Fruit fly (Drosophila melanogaster): ENCODE measurements around the gene CG6244.

The CG6244 gene

dm6 chr3L:15826347-15826984 lies 18.3 kb downstream of the CG6244 start, which contains the start of the genes DCP2 and dbo (continued):
- TF ChIP-seq ham (GFP tag; IDR thresholded peaks at IDR 0.05) (no peak), Scr (GFP tag; IDR thresholded peaks at IDR 0.05; ENCODE audit: partially characterized antibody) (peak; percentile 90), CG2875 (GFP tag; optimal IDR thresholded peaks at IDR 0.05) (no peak), CG1832 (GFP tag; optimal IDR thresholded peaks at IDR 0.05) (no peak), CG15011 (GFP tag; optimal IDR thresholded peaks at IDR 0.05) (no peak), CG9876 (GFP tag; optimal IDR thresholded peaks at IDR 0.05) (no peak), CG2129 (GFP tag; IDR thresholded peaks at IDR 0.05; ENCODE audit: partially characterized antibody) (peak; percentile 68), CG33557 (GFP tag; optimal IDR thresholded peaks at IDR 0.05) (peak; percentile 32), CG9215 (GFP tag; IDR thresholded peaks at IDR 0.05) (peak; percentile 73), ase (GFP tag; IDR thresholded peaks at IDR 0.05) (peak; percentile 53; the same call in 2 of the 3 replicates), tup (GFP tag; optimal IDR thresholded peaks at IDR 0.05) (no peak), CG3163 (GFP tag; optimal IDR thresholded peaks at IDR 0.05) (no peak), CG12942 (GFP tag; optimal IDR thresholded peaks at IDR 0.05) (peak; percentile 5), Sin3A (optimal IDR thresholded peaks at IDR 0.05) (no peak), YL-1 (GFP tag; optimal IDR thresholded peaks at IDR 0.05) (no peak), CG31441 (GFP tag; IDR thresholded peaks at IDR 0.05) (peak; percentile 57; the same call in 1 of the 2 replicates), vnd (GFP tag; IDR thresholded peaks at IDR 0.05; ENCODE audit: partially characterized antibody) (peak; percentile 85), CG6272 (GFP tag; IDR thresholded peaks at IDR 0.05) (no peak; the same call in 1 of the 2 replicates), gfzf (GFP tag; optimal IDR thresholded peaks at IDR 0.05) (peak; percentile 58), insv (GFP tag; optimal IDR thresholded peaks at IDR 0.05) (peak in 1 of 2 experiments; percentile 26), HHEX (GFP tag; optimal IDR thresholded peaks at IDR 0.05) (peak; percentile 61), CG13287 (GFP tag; IDR thresholded peaks at IDR 0.05; ENCODE audit: partially characterized antibody) (peak; percentile 86), ind (GFP tag; optimal IDR thresholded peaks at IDR 0.05) (peak; percentile 66), CG1024 (GFP tag; IDR thresholded peaks at IDR 0.05) (0 out of 2 replicates have a peak, but pooled peaks have one; percentile 0), shn (GFP tag; optimal IDR thresholded peaks at IDR 0.05) (peak; percentile 48), dpn (GFP tag; optimal IDR thresholded peaks at IDR 0.05) (peak; percentile 47 to 54), CG31224 (GFP tag; IDR thresholded peaks at IDR 0.05) (0 out of 2 replicates have a peak, but pooled peaks have one; percentile 10), toy (GFP tag; IDR thresholded peaks at IDR 0.05) (peak; percentile 56), CG13894 (tag; optimal IDR thresholded peaks at IDR 0.05) (peak; percentile 69), amos (GFP tag; IDR thresholded peaks at IDR 0.05; ENCODE audit: partially characterized antibody) (peak; percentile 89), CG11398 (GFP tag; optimal IDR thresholded peaks at IDR 0.05) (no peak), CG4854 (GFP tag; optimal IDR thresholded peaks at IDR 0.05) (peak; percentile 3), crc (GFP tag; optimal IDR thresholded peaks at IDR 0.05) (no peak), MTF-1 (GFP tag; optimal IDR thresholded peaks at IDR 0.05; ENCODE audit: borderline replicate concordance) (no peak), Hr78 (GFP tag; optimal IDR thresholded peaks at IDR 0.05) (no peak), Tbp (GFP tag; optimal IDR thresholded peaks at IDR 0.05) (peak; percentile 10), Stat92E (GFP tag; optimal IDR thresholded peaks at IDR 0.05) (no peak), Oli (tag; optimal IDR thresholded peaks at IDR 0.05) (peak; percentile 62), CG2889 (GFP tag; IDR thresholded peaks at IDR 0.05) (no peak), prd (optimal IDR thresholded peaks at IDR 0.05) (no peak), prd (GFP tag; IDR thresholded peaks at IDR 0.05) (peak; percentile 69), HLH4C (GFP tag; IDR thresholded peaks at IDR 0.05; ENCODE audit: partially characterized antibody) (peak; percentile 75; the same call in 2 of the 3 replicates), Hr3 (GFP tag; optimal IDR thresholded peaks at IDR 0.05) (peak; percentile 66), jing (GFP tag; optimal IDR thresholded peaks at IDR 0.05) (no peak), CG8944 (GFP tag; optimal IDR thresholded peaks at IDR 0.05) (peak; percentile 27), h (optimal IDR thresholded peaks at IDR 0.05) (no peak), cwo (GFP tag; optimal IDR thresholded peaks at IDR 0.05) (no peak), CG17186 (GFP tag; optimal IDR thresholded peaks at IDR 0.05) (no peak), CG4707 (GFP tag; optimal IDR thresholded peaks at IDR 0.05) (peak; percentile 43)

All from whole organism, embryonic.